Fruit fly (Drosophila melanogaster): ENCODE results near the gene TTLL3B.
A peak's percentile ranks its signal among the peaks of the same experiment; 100 is the strongest.

The TTLL3B gene

dm6 chr2L:6732566-6732965 is at the start of gene TTLL3B:
TSS of gene TTLL3B (plus strand) at chr2L:6732866.
- TF ChIP-seq CG8478 (optimal IDR thresholded peaks at IDR 0.05): no peak
- TF ChIP-seq CTCF (optimal IDR thresholded peaks at IDR 0.05): no peak

- no peak for TF ChIP-seq CTCF (optimal IDR thresholded peaks at IDR 0.05)
- no peak for TF ChIP-seq CG8478 (optimal IDR thresholded peaks at IDR 0.05)
Observed at dm6 chr2L:6682909-6683308, 49.8 kb upstream of the TTLL3B start.

dm6 chr2L:6683992-6684882 is 48.4 kb upstream of the TTLL3B start, which contains the start of gene Nhe3:
TSS of gene Nhe3 (minus strand) at chr2L:6684364.
- TF ChIP-seq CTCF (optimal IDR thresholded peaks at IDR 0.05) (peak; percentile 89 to 92), CG8478 (optimal IDR thresholded peaks at IDR 0.05) (no peak)

dm6 chr2L:6686612-6687011 is 46.1 kb upstream of the TTLL3B start, which contains the start of gene CG11327:
TSS of gene CG11327 (minus strand) at chr2L:6686712.
- TF ChIP-seq CG8478 (optimal IDR thresholded peaks at IDR 0.05) (no peak), CTCF (optimal IDR thresholded peaks at IDR 0.05) (no peak)

- no peak for TF ChIP-seq CG8478 (optimal IDR thresholded peaks at IDR 0.05)
- no peak for TF ChIP-seq CTCF (optimal IDR thresholded peaks at IDR 0.05)
Observed at dm6 chr2L:6692048-6692447, 40.6 kb upstream of the TTLL3B start.

dm6 chr2L:6693794-6694254 is 38.8 kb upstream of the TTLL3B start:
- TF ChIP-seq CTCF (optimal IDR thresholded peaks at IDR 0.05) (no peak), CG8478 (optimal IDR thresholded peaks at IDR 0.05) (no peak)

dm6 chr2L:6696229-6696628 is 36.4 kb upstream of the TTLL3B start:
- TF ChIP-seq CG8478 (optimal IDR thresholded peaks at IDR 0.05) (no peak), CTCF (optimal IDR thresholded peaks at IDR 0.05) (no peak)

dm6 chr2L:6698387-6698786 is 34.3 kb upstream of the TTLL3B start:
- TF ChIP-seq CG8478 (optimal IDR thresholded peaks at IDR 0.05) (no peak), CTCF (optimal IDR thresholded peaks at IDR 0.05) (no peak)

dm6 chr2L:6700742-6701141 is 31.9 kb upstream of the TTLL3B start:
- no peak for TF ChIP-seq CG8478 (optimal IDR thresholded peaks at IDR 0.05)
- TF ChIP-seq CTCF (optimal IDR thresholded peaks at IDR 0.05): no peak

dm6 chr2L:6701409-6702199 is 31.1 kb upstream of the TTLL3B start:
- TF ChIP-seq CTCF (optimal IDR thresholded peaks at IDR 0.05) (no peak), CG8478 (optimal IDR thresholded peaks at IDR 0.05) (no peak)

- no peak for TF ChIP-seq CTCF (optimal IDR thresholded peaks at IDR 0.05)
- no peak for TF ChIP-seq CG8478 (optimal IDR thresholded peaks at IDR 0.05)
Observed at dm6 chr2L:6705081-6705480, 27.6 kb upstream of the TTLL3B start.

dm6 chr2L:6706368-6706919 is 26.2 kb upstream of the TTLL3B start:
- TF ChIP-seq CG8478 (optimal IDR thresholded peaks at IDR 0.05) (no peak), CTCF (optimal IDR thresholded peaks at IDR 0.05) (no peak)

dm6 chr2L:6708997-6709662 is 23.5 kb upstream of the TTLL3B start, which contains the start of gene Tsp:
TSS of gene Tsp (minus strand) at chr2L:6709086.
- TF ChIP-seq CG8478 (optimal IDR thresholded peaks at IDR 0.05) (no peak), CTCF (optimal IDR thresholded peaks at IDR 0.05) (no peak)

- TF ChIP-seq CTCF (optimal IDR thresholded peaks at IDR 0.05) (no peak), CG8478 (optimal IDR thresholded peaks at IDR 0.05) (no peak)
Observed at dm6 chr2L:6716182-6716770, 16.4 kb upstream of the TTLL3B start, which contains the start of gene AkhR. TSS of gene AkhR (minus strand) at chr2L:6716186.
